Worm (Caenorhabditis elegans) whole organism, early embryonic: ENCODE measurements around the gene nhr-243.

Source experiments
- F13C5.2 ChIP-seq: sonication (generic microtip); optimal IDR thresholded peaks from 2 replicates; lab custom pipeline; 2017; ENCODE audit warnings: mild to moderate bottlenecking, missing genetic modification characterization, inconsistent platforms, missing compliant biosample characterization
- aly-1 ChIP-seq: sonication (generic microtip); optimal IDR thresholded peaks from 2 replicates; lab custom pipeline; 2016; ENCODE audit warnings: missing genetic modification characterization, missing compliant biosample characterization
- ama-1 ChIP-seq: fragments of 150-350 bp; optimal IDR thresholded peaks from 2 replicates; lab custom pipeline; 2014
- hmbx-1 ChIP-seq: sonication (generic microtip); optimal IDR thresholded peaks from 2 replicates; lab custom pipeline; 2016; ENCODE audit warnings: mild to moderate bottlenecking, missing genetic modification characterization, missing compliant biosample characterization
- hnd-1 ChIP-seq: sonication (generic microtip); optimal IDR thresholded peaks from 2 replicates; lab custom pipeline; 2016; ENCODE audit warnings: missing genetic modification characterization, missing compliant biosample characterization
- scrt-1 ChIP-seq: fragments of 200-800 bp; sonication (Bioruptor generic); IDR thresholded peaks from 2 replicates; pipeline ENCODE4 v1.3.6; 2022; ENCODE audit warnings: missing genetic modification characterization, missing compliant biosample characterization
- tra-4 ChIP-seq: sonication (generic microtip); optimal IDR thresholded peaks from 2 replicates; lab custom pipeline; 2017; ENCODE audit warnings: missing genetic modification characterization, missing compliant biosample characterization

- TF ChIP-seq ama-1 (lab: Kevin White, UChicago) = no peak
- no peak for TF ChIP-seq scrt-1 (GFP tag; lab: Robert Waterston, UW)
- no peak for TF ChIP-seq tra-4 (tag; lab: Kevin White, UChicago)
- no peak for TF ChIP-seq aly-1 (tag; lab: Kevin White, UChicago)
- TF ChIP-seq hmbx-1 (tag; lab: Kevin White, UChicago) = no peak
- no peak for TF ChIP-seq hnd-1 (tag; lab: Kevin White, UChicago)
- TF ChIP-seq F13C5.2 = no peak
Measured at ce11 chrV:18909682-18910081, 9.3 kb upstream of the nhr-243 start.
